Worm (Caenorhabditis elegans): ENCODE data around the gene ZC477.3.

The ZC477.3 gene

ce11 chrIV:7121313-7122055, 18.2 kb downstream of the ZC477.3 start, which contains the start of the genes C34D4.10 and str-48:
Gene C34D4.10, minus strand, starts transcription at chrIV:7121413.
Gene str-48, plus strand, starts transcription at chrIV:7122005.
- TF ChIP-seq ama-1 (optimal IDR thresholded peaks at IDR 0.05) = no peak
- TF ChIP-seq F13H6.1 (tag; optimal IDR thresholded peaks at IDR 0.05) = no peak
- no peak for TF ChIP-seq ztf-1 (GFP tag; conservative IDR thresholded peaks at IDR 0.05)
- no peak for TF ChIP-seq ztf-4 (tag; optimal IDR thresholded peaks at IDR 0.05)
- TF ChIP-seq nhr-237 (tag; optimal IDR thresholded peaks at IDR 0.05) = no peak
- no peak for TF ChIP-seq mbf-1 (tag; optimal IDR thresholded peaks at IDR 0.05)
- TF ChIP-seq mab-5 (tag; optimal IDR thresholded peaks at IDR 0.05) = no peak

DNA sequence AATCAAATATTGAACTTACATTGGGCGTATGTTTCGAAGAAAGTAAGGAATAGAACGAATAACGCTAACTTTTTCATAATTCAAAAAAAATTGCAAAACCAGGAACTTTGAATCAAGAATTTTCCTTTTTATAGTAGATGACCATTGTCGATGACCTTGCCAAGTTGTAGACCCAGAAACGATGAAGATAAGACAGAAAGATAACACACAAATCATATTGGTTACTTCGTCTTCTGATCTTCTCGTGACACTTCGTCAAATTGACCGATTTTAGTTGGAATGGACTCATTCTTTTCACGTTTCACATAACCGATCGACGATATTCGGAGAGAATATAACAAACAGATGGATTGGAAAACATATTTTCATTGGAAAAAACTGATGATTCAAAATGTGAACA, 28.5 kb downstream of the ZC477.3 start, which contains the start of gene grsp-3:
grsp-3 (minus strand) TSS at position 149 of the 400 bp plus-strand sequence.
- no peak for TF ChIP-seq ceh-82 (tag; optimal IDR thresholded peaks at IDR 0.05)
- TF ChIP-seq lsy-2 (tag; optimal IDR thresholded peaks at IDR 0.05) = peak in 1 of 2 experiments; percentile 23
- peak; percentile 44 for TF ChIP-seq sma-9 (GFP tag; optimal IDR thresholded peaks at IDR 0.05)
- no peak for TF ChIP-seq sma-9 (tag; optimal IDR thresholded peaks at IDR 0.05)
- peak; percentile 37 for TF ChIP-seq nhr-129 (tag; optimal IDR thresholded peaks at IDR 0.05)
- TF ChIP-seq nhr-25 (tag; optimal IDR thresholded peaks at IDR 0.05) = peak; percentile 72
- peak; percentile 43 for TF ChIP-seq blmp-1 (tag; optimal IDR thresholded peaks at IDR 0.05; ENCODE audit: insufficient read depth)
- TF ChIP-seq sma-3 (GFP tag; optimal IDR thresholded peaks at IDR 0.05) = peak; percentile 74
- TF ChIP-seq nhr-6 (tag; optimal IDR thresholded peaks at IDR 0.05) = no peak
- TF ChIP-seq nhr-21 (tag; optimal IDR thresholded peaks at IDR 0.05) = peak; percentile 53

- no peak for TF ChIP-seq dmd-4 (tag; optimal IDR thresholded peaks at IDR 0.05)
- no peak for TF ChIP-seq lin-39 (tag; optimal IDR thresholded peaks at IDR 0.05)
- no peak for TF ChIP-seq snpc-4 (tag; optimal IDR thresholded peaks at IDR 0.05)
- TF ChIP-seq C34F6.9 (tag; optimal IDR thresholded peaks at IDR 0.05) = peak; percentile 33
- TF ChIP-seq gmeb-1 (tag; optimal IDR thresholded peaks at IDR 0.05) = peak; percentile 9
- TF ChIP-seq nhr-10 (tag; optimal IDR thresholded peaks at IDR 0.05) = no peak
- TF ChIP-seq zag-1 (tag; optimal IDR thresholded peaks at IDR 0.05) = no peak
- no peak for TF ChIP-seq nhr-21 (tag; optimal IDR thresholded peaks at IDR 0.05)
- no peak for TF ChIP-seq mab-5 (tag; optimal IDR thresholded peaks at IDR 0.05)
- peak; percentile 37 for TF ChIP-seq sma-3 (GFP tag; optimal IDR thresholded peaks at IDR 0.05)
- no peak for TF ChIP-seq skn-1 (tag; optimal IDR thresholded peaks at IDR 0.05)
- TF ChIP-seq nhr-23 (tag; optimal IDR thresholded peaks at IDR 0.05) = no peak
- TF ChIP-seq lsy-2 (tag; optimal IDR thresholded peaks at IDR 0.05) = peak in 1 of 2 experiments; percentile 52
- TF ChIP-seq ama-1 (optimal IDR thresholded peaks at IDR 0.05) = no peak
Measured at ce11 chrIV:7133140-7133539, 29.8 kb downstream of the ZC477.3 start, which contains the start of gene cyn-12. Gene cyn-12, minus strand, starts transcription at chrIV:7133217.

- TF ChIP-seq blmp-1 (tag; optimal IDR thresholded peaks at IDR 0.05; ENCODE audit: insufficient read depth) = no peak
- no peak for TF ChIP-seq mbf-1 (tag; optimal IDR thresholded peaks at IDR 0.05)
- no peak for TF ChIP-seq elt-1 (tag; optimal IDR thresholded peaks at IDR 0.05)
- TF ChIP-seq nhr-10 (tag; optimal IDR thresholded peaks at IDR 0.05) = no peak
- TF ChIP-seq crh-2 (tag; optimal IDR thresholded peaks at IDR 0.05) = no peak
- TF ChIP-seq skn-1 (tag; optimal IDR thresholded peaks at IDR 0.05) = no peak
Measured at ce11 chrIV:7133983-7134382, 30.7 kb downstream of the ZC477.3 start, which contains the start of gene mutd-1. Gene mutd-1, minus strand, starts transcription at chrIV:7134083.

- TF ChIP-seq ceh-16 (tag; optimal IDR thresholded peaks at IDR 0.05) (no peak), nhr-25 (tag; optimal IDR thresholded peaks at IDR 0.05) (no peak), nhr-21 (tag; optimal IDR thresholded peaks at IDR 0.05) (no peak), mab-5 (tag; optimal IDR thresholded peaks at IDR 0.05) (no peak), aly-2 (tag; optimal IDR thresholded peaks at IDR 0.05) (no peak)
Measured at ce11 chrIV:7139143-7139542, 35.9 kb downstream of the ZC477.3 start.

DNA sequence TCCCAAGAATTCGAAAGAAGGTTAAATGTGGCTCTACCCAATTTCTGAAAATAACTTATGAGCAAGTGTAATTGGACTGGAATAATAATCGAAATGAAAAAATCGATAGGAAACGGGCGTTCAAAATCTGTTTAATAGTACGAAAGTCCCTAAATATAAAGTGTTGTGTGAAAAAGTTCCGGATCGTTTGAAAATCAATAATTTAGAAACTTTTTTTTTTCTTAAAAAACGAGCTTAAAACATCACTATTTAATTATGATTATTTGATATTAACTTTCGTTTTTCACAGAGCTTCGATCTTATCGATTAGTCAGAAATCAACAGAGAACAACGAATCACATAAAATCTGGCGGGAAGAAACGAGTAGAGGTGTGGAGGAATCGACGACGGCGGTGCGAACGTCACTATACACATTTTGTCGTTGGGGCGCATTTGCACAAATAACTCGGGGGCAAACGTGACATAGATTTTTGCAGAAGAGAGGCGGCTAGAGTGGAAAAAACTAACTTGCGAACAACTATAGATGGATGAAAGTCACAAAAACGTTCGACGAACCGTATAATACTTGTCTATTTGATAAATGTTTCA, 41.5 kb downstream of the ZC477.3 start, which contains the start of gene hecd-1:
hecd-1 (minus strand) TSS at position 51 of the 588 bp plus-strand sequence.
- no peak for TF ChIP-seq nhr-12 (tag; optimal IDR thresholded peaks at IDR 0.05)
- TF ChIP-seq unc-62 (GFP tag; optimal IDR thresholded peaks at IDR 0.05) = no peak
- TF ChIP-seq nhr-6 (tag; optimal IDR thresholded peaks at IDR 0.05) = no peak
- peak; percentile 30 for TF ChIP-seq crh-2 (tag; optimal IDR thresholded peaks at IDR 0.05)
- no peak for TF ChIP-seq sma-9 (GFP tag; optimal IDR thresholded peaks at IDR 0.05)
- TF ChIP-seq sma-9 (tag; optimal IDR thresholded peaks at IDR 0.05) = no peak
- TF ChIP-seq nhr-129 (tag; optimal IDR thresholded peaks at IDR 0.05) = peak; percentile 56
- no peak for TF ChIP-seq dmd-4 (tag; optimal IDR thresholded peaks at IDR 0.05)
- no peak for TF ChIP-seq ceh-82 (tag; optimal IDR thresholded peaks at IDR 0.05)
- TF ChIP-seq unc-39 (tag; optimal IDR thresholded peaks at IDR 0.05) = no peak
- TF ChIP-seq ztf-4 (tag; optimal IDR thresholded peaks at IDR 0.05) = no peak
- no peak for TF ChIP-seq lin-13 (GFP tag; optimal IDR thresholded peaks at IDR 0.05)
- TF ChIP-seq gmeb-1 (tag; optimal IDR thresholded peaks at IDR 0.05) = no peak

All from whole organism, L2 larva.